Fruit fly (Drosophila melanogaster): Measurements from ENCODE around the gene CG33340.

- TF ChIP-seq pnt (GFP tag; optimal IDR thresholded peaks at IDR 0.05): no peak
- no peak for TF ChIP-seq CG8290 (GFP tag; optimal IDR thresholded peaks at IDR 0.05)
- TF ChIP-seq CG8290 (tag; optimal IDR thresholded peaks at IDR 0.05): no peak
- TF ChIP-seq CG6854 (GFP tag; optimal IDR thresholded peaks at IDR 0.05): no peak
- no peak for TF ChIP-seq Lim3 (GFP tag; IDR thresholded peaks at IDR 0.05)
- TF ChIP-seq al (GFP tag; IDR thresholded peaks at IDR 0.05): no peak
- TF ChIP-seq ems (GFP tag; optimal IDR thresholded peaks at IDR 0.05): no peak
- TF ChIP-seq corto (GFP tag; optimal IDR thresholded peaks at IDR 0.05): no peak
- no peak for TF ChIP-seq ash1 (GFP tag; optimal IDR thresholded peaks at IDR 0.05)
These were observed 26.3 kb upstream of the CG33340 start, which contains the start of gene CG6432 for dm6 chr3R:24336622-24337021.
